Worm (Caenorhabditis elegans): ENCODE data around the gene myo-2.

myo-2 gene

ce11 chrX:12467660-12468111 is at the start of gene myo-2:
myo-2 (plus strand) TSS chrX:12468061.
- TF ChIP-seq nhr-20 (tag; optimal IDR thresholded peaks at IDR 0.05) (peak; percentile 3), efl-1 (optimal IDR thresholded peaks at IDR 0.05) (no peak), efl-1 (GFP tag; optimal IDR thresholded peaks at IDR 0.05 in 1 of 2) (peak in 1 of 2 experiments; percentile 51), egl-13 (tag; optimal IDR thresholded peaks at IDR 0.05) (no peak), tbx-2 (tag; optimal IDR thresholded peaks at IDR 0.05) (peak; percentile 8), grh-1 (GFP tag; IDR thresholded peaks at IDR 0.05) (no peak), blmp-1 (tag; optimal IDR thresholded peaks at IDR 0.05) (no peak)

- TF ChIP-seq efl-3 (GFP tag; optimal IDR thresholded peaks at IDR 0.05) (no peak), nhr-71 (tag; optimal IDR thresholded peaks at IDR 0.05) (peak; percentile 67), nhr-84 (tag; optimal IDR thresholded peaks at IDR 0.05) (no peak), nhr-47 (tag; optimal IDR thresholded peaks at IDR 0.05) (no peak), irx-1 (tag; optimal IDR thresholded peaks at IDR 0.05) (no peak), lin-39 (tag; optimal IDR thresholded peaks at IDR 0.05) (no peak), unc-62 (GFP tag; optimal IDR thresholded peaks at IDR 0.05) (no peak), unc-86 (tag; optimal IDR thresholded peaks at IDR 0.05) (no peak), tlp-1 (tag; optimal IDR thresholded peaks at IDR 0.05) (no peak), nhr-20 (tag; optimal IDR thresholded peaks at IDR 0.05) (peak; percentile 70), snu-23 (GFP tag; optimal IDR thresholded peaks at IDR 0.05) (peak; percentile 23), aha-1 (tag; optimal IDR thresholded peaks at IDR 0.05) (no peak), aly-2 (tag; optimal IDR thresholded peaks at IDR 0.05) (no peak), sox-4 (tag; optimal IDR thresholded peaks at IDR 0.05) (no peak), elt-3 (tag; optimal IDR thresholded peaks at IDR 0.05) (peak in 3 of 6 experiments; percentile 25 to 50 (median 38)), mdl-1 (tag; optimal IDR thresholded peaks at IDR 0.05) (no peak), hlh-4 (tag; optimal IDR thresholded peaks at IDR 0.05) (no peak), grh-1 (GFP tag; IDR thresholded peaks at IDR 0.05) (peak; percentile 88), nhr-85 (tag) (peak; percentile 87), tbx-2 (tag; optimal IDR thresholded peaks at IDR 0.05) (peak; percentile 20), unc-98 (GFP tag; IDR thresholded peaks at IDR 0.05) (no peak), nhr-90 (tag; optimal IDR thresholded peaks at IDR 0.05; ENCODE audit: poor library complexity) (peak; percentile 29), nhr-19 (GFP tag; conservative IDR thresholded peaks at IDR 0.05) (peak; percentile 48), unc-30 (tag; optimal IDR thresholded peaks at IDR 0.05) (no peak), ceh-90 (tag; optimal IDR thresholded peaks at IDR 0.05) (no peak), lin-14 (GFP tag; optimal IDR thresholded peaks at IDR 0.05) (peak; percentile 63), skn-1 (tag; optimal IDR thresholded peaks at IDR 0.05) (no peak)
Observed at ce11 chrX:12422580-12422979, 45.3 kb upstream of the myo-2 start.

- TF ChIP-seq unc-86 (tag; optimal IDR thresholded peaks at IDR 0.05) (no peak), ama-1 (optimal IDR thresholded peaks at IDR 0.05) (no peak), lir-3 (tag; optimal IDR thresholded peaks at IDR 0.05; ENCODE audit: poor library complexity) (no peak), nhr-12 (tag; optimal IDR thresholded peaks at IDR 0.05) (no peak), unc-98 (GFP tag; IDR thresholded peaks at IDR 0.05) (no peak), nhr-47 (tag; optimal IDR thresholded peaks at IDR 0.05) (peak; percentile 18), sup-37 (GFP tag; optimal IDR thresholded peaks at IDR 0.05) (no peak), efl-1 (optimal IDR thresholded peaks at IDR 0.05) (no peak), efl-1 (GFP tag; optimal IDR thresholded peaks at IDR 0.05 in 1 of 2) (no peak), pqm-1 (tag; optimal IDR thresholded peaks at IDR 0.05) (no peak), pax-3 (tag; optimal IDR thresholded peaks at IDR 0.05) (no peak), egl-13 (tag; optimal IDR thresholded peaks at IDR 0.05) (no peak), lin-13 (GFP tag; optimal IDR thresholded peaks at IDR 0.05) (no peak), zip-4 (GFP tag; optimal IDR thresholded peaks at IDR 0.05) (no peak), ceh-88 (GFP tag; IDR thresholded peaks at IDR 0.05) (no peak), mdl-1 (tag; optimal IDR thresholded peaks at IDR 0.05) (no peak), hlh-4 (tag; optimal IDR thresholded peaks at IDR 0.05) (no peak), efl-3 (GFP tag; optimal IDR thresholded peaks at IDR 0.05) (no peak), ces-1 (GFP tag; optimal IDR thresholded peaks at IDR 0.05) (no peak), vab-15 (tag; optimal IDR thresholded peaks at IDR 0.05) (no peak), lsy-2 (tag; optimal IDR thresholded peaks at IDR 0.05) (no peak), lin-35 (GFP tag; optimal IDR thresholded peaks at IDR 0.05) (peak in 1 of 2 experiments; percentile 12), unc-62 (GFP tag; optimal IDR thresholded peaks at IDR 0.05) (no peak), irx-1 (tag; optimal IDR thresholded peaks at IDR 0.05) (no peak), mab-9 (GFP tag; IDR thresholded peaks at IDR 0.05) (no peak), nhr-85 (tag) (peak; percentile 87), fos-1 (tag; optimal IDR thresholded peaks at IDR 0.05) (no peak), snu-23 (GFP tag; optimal IDR thresholded peaks at IDR 0.05) (peak; percentile 33), zag-1 (tag; optimal IDR thresholded peaks at IDR 0.05) (no peak), egl-27 (tag; optimal IDR thresholded peaks at IDR 0.05) (no peak), alr-1 (tag; optimal IDR thresholded peaks at IDR 0.05; ENCODE audit: borderline replicate concordance) (no peak)
Observed at ce11 chrX:12425427-12425826, 42.4 kb upstream of the myo-2 start, which contains the start of gene T24D3.2. T24D3.2 (plus strand) TSS chrX:12425730.

All from whole organism, L1 larva.